Worm (Caenorhabditis elegans): ENCODE results near the gene kcnl-1.
A peak's percentile ranks its signal among the peaks of the same experiment; 100 is the strongest.

kcnl-1 gene

DNA sequence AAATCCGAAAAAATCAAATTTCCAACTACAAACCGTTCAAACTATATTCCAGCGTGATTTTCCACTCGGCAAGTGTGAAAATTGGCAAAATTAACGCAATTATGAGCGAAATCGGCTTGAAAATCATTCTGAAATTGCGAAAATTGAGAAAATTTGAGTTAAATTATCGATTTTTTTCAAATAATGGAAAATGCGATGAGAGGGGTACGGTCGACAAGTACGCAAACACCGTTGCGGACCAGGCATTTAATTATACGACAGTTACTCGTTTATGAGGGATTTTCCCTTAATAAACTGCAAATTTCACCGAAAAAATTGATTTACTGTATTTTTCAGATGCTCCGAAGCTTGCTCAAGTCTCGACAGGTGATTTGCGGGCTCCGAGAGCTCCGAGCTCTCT lies 78.7 kb downstream of the kcnl-1 start, which contains the start of the genes Y43F8C.7 and mrps-28 (continued):
- no peak for TF ChIP-seq ces-1 (GFP tag; optimal IDR thresholded peaks at IDR 0.05)
- TF ChIP-seq ets-5 (GFP tag; IDR thresholded peaks at IDR 0.05) = no peak
- TF ChIP-seq unc-98 (GFP tag; IDR thresholded peaks at IDR 0.05) = no peak
- TF ChIP-seq ceh-8 (GFP tag; optimal IDR thresholded peaks at IDR 0.05) = no peak
- no peak for TF ChIP-seq zip-4 (GFP tag; optimal IDR thresholded peaks at IDR 0.05)
- no peak for TF ChIP-seq nhr-11 (tag; optimal IDR thresholded peaks at IDR 0.05)
- no peak for TF ChIP-seq tlp-1 (tag; optimal IDR thresholded peaks at IDR 0.05)
- TF ChIP-seq egl-27 (tag; optimal IDR thresholded peaks at IDR 0.05) = no peak
- TF ChIP-seq ceh-88 (GFP tag; IDR thresholded peaks at IDR 0.05) = no peak
- TF ChIP-seq lin-13 (GFP tag; optimal IDR thresholded peaks at IDR 0.05) = no peak
- TF ChIP-seq irx-1 (tag; optimal IDR thresholded peaks at IDR 0.05) = peak; percentile 3
- TF ChIP-seq alr-1 (tag; optimal IDR thresholded peaks at IDR 0.05; ENCODE audit: borderline replicate concordance) = no peak
- peak; percentile 10 for TF ChIP-seq fkh-8 (tag; optimal IDR thresholded peaks at IDR 0.05)
- TF ChIP-seq mep-1 (tag; optimal IDR thresholded peaks at IDR 0.05) = peak; percentile 70
- no peak for TF ChIP-seq sup-37 (GFP tag; optimal IDR thresholded peaks at IDR 0.05)
- TF ChIP-seq grh-1 (GFP tag; IDR thresholded peaks at IDR 0.05) = no peak
- TF ChIP-seq ceh-82 (tag; optimal IDR thresholded peaks at IDR 0.05) = peak; percentile 17 to 71 (median 24)
- no peak for TF ChIP-seq pax-3 (tag; optimal IDR thresholded peaks at IDR 0.05)
- TF ChIP-seq fkh-10 (GFP tag; optimal IDR thresholded peaks at IDR 0.05) = peak; percentile 25
- no peak for TF ChIP-seq hpl-2 (GFP tag; optimal IDR thresholded peaks at IDR 0.05)
- TF ChIP-seq nhr-237 (tag; optimal IDR thresholded peaks at IDR 0.05) = no peak
- peak; percentile 6 for TF ChIP-seq nhr-90 (tag; optimal IDR thresholded peaks at IDR 0.05; ENCODE audit: poor library complexity)
- TF ChIP-seq mab-9 (GFP tag; IDR thresholded peaks at IDR 0.05) = no peak
- no peak for TF ChIP-seq zag-1 (tag; optimal IDR thresholded peaks at IDR 0.05)
- TF ChIP-seq unc-130 (tag; optimal IDR thresholded peaks at IDR 0.05) = peak; percentile 17
- no peak for TF ChIP-seq jun-1 (tag; optimal IDR thresholded peaks at IDR 0.05)
- peak; percentile 25 for TF ChIP-seq aly-2 (tag; optimal IDR thresholded peaks at IDR 0.05)
- no peak for TF ChIP-seq fos-1 (tag; optimal IDR thresholded peaks at IDR 0.05)
- no peak for TF ChIP-seq pag-3 (tag; optimal IDR thresholded peaks at IDR 0.05; ENCODE audit: borderline replicate concordance, insufficient read depth)
- no peak for TF ChIP-seq vab-15 (tag; optimal IDR thresholded peaks at IDR 0.05)
- no peak for TF ChIP-seq nhr-28 (tag; optimal IDR thresholded peaks at IDR 0.05)
- TF ChIP-seq nhr-77 (tag; optimal IDR thresholded peaks at IDR 0.05) = peak; percentile 39
- TF ChIP-seq tbx-2 (tag; optimal IDR thresholded peaks at IDR 0.05) = peak; percentile 45
- TF ChIP-seq ama-1 (optimal IDR thresholded peaks at IDR 0.05) = no peak
- TF ChIP-seq nhr-76 (tag; optimal IDR thresholded peaks at IDR 0.05) = no peak
- TF ChIP-seq lsy-2 (tag; optimal IDR thresholded peaks at IDR 0.05) = peak; percentile 97 to 98
- TF ChIP-seq swsn-7 (tag; optimal IDR thresholded peaks at IDR 0.05) = peak; percentile 51
- TF ChIP-seq snu-23 (GFP tag; optimal IDR thresholded peaks at IDR 0.05) = peak; percentile 74
- TF ChIP-seq pqm-1 (tag; optimal IDR thresholded peaks at IDR 0.05) = no peak
- no peak for TF ChIP-seq nhr-20 (tag; optimal IDR thresholded peaks at IDR 0.05)
- no peak for TF ChIP-seq lin-14 (GFP tag; optimal IDR thresholded peaks at IDR 0.05)
- TF ChIP-seq nhr-47 (tag; optimal IDR thresholded peaks at IDR 0.05) = peak; percentile 66
- no peak for TF ChIP-seq ztf-4 (tag; optimal IDR thresholded peaks at IDR 0.05)
- peak; percentile 58 for TF ChIP-seq dsc-1 (tag; optimal IDR thresholded peaks at IDR 0.05)
- TF ChIP-seq unc-30 (tag; optimal IDR thresholded peaks at IDR 0.05) = no peak
- TF ChIP-seq Y116A8C.19 (tag; optimal IDR thresholded peaks at IDR 0.05; ENCODE audit: borderline replicate concordance) = no peak
- TF ChIP-seq lin-15B (tag; optimal IDR thresholded peaks at IDR 0.05) = no peak
- no peak for TF ChIP-seq C34B4.2 (tag; optimal IDR thresholded peaks at IDR 0.05)
- no peak for TF ChIP-seq nhr-71 (tag; optimal IDR thresholded peaks at IDR 0.05)
- TF ChIP-seq mdl-1 (tag; optimal IDR thresholded peaks at IDR 0.05) = peak in 1 of 2 experiments; percentile 5
- TF ChIP-seq sox-4 (tag; optimal IDR thresholded peaks at IDR 0.05) = no peak
- TF ChIP-seq egl-13 (tag; optimal IDR thresholded peaks at IDR 0.05) = no peak

Data from whole organism, L1 larva.